Worm (Caenorhabditis elegans) whole organism, L1 larva: ENCODE measurements around the gene algn-13.
A peak's percentile ranks its signal among the peaks of the same experiment; 100 is the strongest.

ENCODE experiments used
- C34B4.2 ChIP-seq: sonication (generic microtip); optimal IDR thresholded peaks from 2 replicates; lab custom pipeline; 2017; ENCODE audit warnings: mild to moderate bottlenecking, missing genetic modification characterization, missing compliant biosample characterization
- F16B12.6 ChIP-seq: fragments of 150-350 bp; optimal IDR thresholded peaks from 2 replicates; lab custom pipeline; 2014; ENCODE audit warnings: missing biosample characterization, missing genetic modification characterization
- alr-1 ChIP-seq: fragments of 200-800 bp; sonication (Bioruptor generic); optimal IDR thresholded peaks from 2 replicates; lab custom pipeline; 2018; ENCODE audit warnings: borderline replicate concordance, mild to moderate bottlenecking, missing genetic modification characterization, missing compliant biosample characterization
- ama-1 ChIP-seq: fragments of 150-350 bp; optimal IDR thresholded peaks from 2 replicates; lab custom pipeline; 2014
- ceh-63 ChIP-seq: fragments of 200-800 bp; sonication (Bioruptor generic); optimal IDR thresholded peaks from 2 replicates; lab custom pipeline; 2018; ENCODE audit warnings: mild to moderate bottlenecking, missing genetic modification characterization, missing compliant biosample characterization
- ceh-8 ChIP-seq: fragments of 200-800 bp; sonication (Bioruptor generic); optimal IDR thresholded peaks from 2 replicates; lab custom pipeline; 2018; ENCODE audit warnings: mild to moderate bottlenecking, missing genetic modification characterization, moderate library complexity, missing compliant biosample characterization
- ceh-88 ChIP-seq: fragments of 200-800 bp; sonication (Bioruptor generic); IDR thresholded peaks from 2 replicates; pipeline ENCODE4 v1.3.6; 2022; ENCODE audit warnings: missing genetic modification characterization, missing compliant biosample characterization
- ceh-90 ChIP-seq: sonication (generic microtip); optimal IDR thresholded peaks from 2 replicates; lab custom pipeline; 2016; ENCODE audit warnings: missing genetic modification characterization, missing compliant biosample characterization
- elt-2 ChIP-seq: sonication (generic microtip); optimal IDR thresholded peaks from 2 replicates; lab custom pipeline; 2016; ENCODE audit warnings: missing genetic modification characterization, mild to moderate bottlenecking, inconsistent platforms, missing compliant biosample characterization, missing genetic modification reagents
- elt-3 ChIP-seq, 6 experiments: fragments of 150-350 bp in 1 of 6; sonication (generic microtip); optimal IDR thresholded peaks; 2 replicates each; lab custom pipeline; 2017 to 2018; ENCODE audit warnings: missing biosample characterization in 6 of 6, missing genetic modification characterization in 6 of 6, inconsistent platforms in 1 of 6
- ets-5 ChIP-seq: fragments of 200-800 bp; sonication (Bioruptor generic); IDR thresholded peaks from 2 replicates; pipeline ENCODE4 v1.3.6; 2022; ENCODE audit warnings: missing genetic modification characterization, missing compliant biosample characterization
- fkh-10 ChIP-seq: sonication (generic microtip); optimal IDR thresholded peaks from 2 replicates; lab custom pipeline; 2017; ENCODE audit warnings: missing biosample characterization, missing genetic modification reagents, missing genetic modification characterization
- fkh-4 ChIP-seq: sonication (generic microtip); optimal IDR thresholded peaks from 2 replicates; lab custom pipeline; 2016; ENCODE audit warnings: missing compliant biosample characterization, missing genetic modification characterization, borderline replicate concordance
- fkh-8 ChIP-seq: sonication (generic microtip); optimal IDR thresholded peaks from 2 replicates; lab custom pipeline; 2016; ENCODE audit warnings: mild to moderate bottlenecking, missing genetic modification characterization, missing compliant biosample characterization
- grh-1 ChIP-seq: fragments of 200-800 bp; sonication (Bioruptor generic); IDR thresholded peaks from 2 replicates; pipeline ENCODE4 v1.3.6; 2022; ENCODE audit warnings: missing genetic modification reagents, missing genetic modification characterization, missing compliant biosample characterization
- hlh-17 ChIP-seq: fragments of 200-800 bp; sonication (Bioruptor generic); optimal IDR thresholded peaks from 2 replicates; lab custom pipeline; 2018; ENCODE audit warnings: missing genetic modification characterization, mild to moderate bottlenecking, missing compliant biosample characterization, moderate library complexity, borderline replicate concordance
- hpl-2 ChIP-seq: fragments of 150-350 bp; optimal IDR thresholded peaks from 2 replicates; lab custom pipeline; 2014; ENCODE audit warnings: missing biosample characterization, missing genetic modification reagents, missing genetic modification characterization
- isw-1 ChIP-seq: fragments of 200-800 bp; sonication (Bioruptor generic); IDR thresholded peaks from 2 replicates; pipeline ENCODE4 v1.3.6; 2022; ENCODE audit warnings: missing genetic modification characterization, missing compliant biosample characterization
- jun-1 ChIP-seq: fragments of 150-350 bp; optimal IDR thresholded peaks from 2 replicates; lab custom pipeline; 2014; ENCODE audit warnings: missing biosample characterization, missing genetic modification reagents, missing genetic modification characterization
- lin-13 ChIP-seq: fragments of 150-350 bp; optimal IDR thresholded peaks from 2 replicates; lab custom pipeline; 2014; ENCODE audit warnings: missing biosample characterization, missing genetic modification reagents, missing genetic modification characterization
- lin-14 ChIP-seq: fragments of 200-800 bp; sonication (Bioruptor generic); optimal IDR thresholded peaks from 2 replicates; lab custom pipeline; 2018; ENCODE audit warnings: mild to moderate bottlenecking, missing genetic modification characterization, moderate library complexity, missing compliant biosample characterization
- lin-35 ChIP-seq, 2 experiments: fragments of 150-350 bp; optimal IDR thresholded peaks; 2 replicates each; lab custom pipeline; 2014; ENCODE audit warnings: missing biosample characterization in 2 of 2, missing genetic modification characterization in 2 of 2, missing genetic modification reagents in 2 of 2
- lin-39 ChIP-seq: fragments of 150-350 bp; optimal IDR thresholded peaks from 2 replicates; lab custom pipeline; 2014; ENCODE audit warnings: missing biosample characterization, missing genetic modification reagents, missing genetic modification characterization
- lir-3 ChIP-seq: sonication (generic microtip); optimal IDR thresholded peaks from 2 replicates; lab custom pipeline; 2016; ENCODE audit warnings: mild to moderate bottlenecking, missing genetic modification characterization, moderate library complexity, missing compliant biosample characterization; ENCODE audit not compliant: poor library complexity
- mab-9 ChIP-seq: fragments of 200-800 bp; sonication (Bioruptor generic); IDR thresholded peaks from 2 replicates; pipeline ENCODE4 v1.3.6; 2022; ENCODE audit warnings: missing genetic modification reagents, missing genetic modification characterization, missing compliant biosample characterization
- mep-1 ChIP-seq: fragments of 150-350 bp; optimal IDR thresholded peaks from 2 replicates; lab custom pipeline; 2014; ENCODE audit warnings: missing biosample characterization, missing genetic modification characterization
- nhr-12 ChIP-seq: sonication (generic microtip); optimal IDR thresholded peaks from 2 replicates; lab custom pipeline; 2017; ENCODE audit warnings: missing biosample characterization, missing genetic modification characterization
- nhr-20 ChIP-seq: sonication (generic microtip); optimal IDR thresholded peaks from 2 replicates; lab custom pipeline; 2016; ENCODE audit warnings: mild to moderate bottlenecking, missing genetic modification characterization, missing compliant biosample characterization
- nhr-237 ChIP-seq: fragments of 150-350 bp; optimal IDR thresholded peaks from 2 replicates; lab custom pipeline; 2014; ENCODE audit warnings: missing biosample characterization, missing genetic modification characterization
- nhr-71 ChIP-seq: sonication (generic microtip); optimal IDR thresholded peaks from 2 replicates; lab custom pipeline; 2016; ENCODE audit warnings: mild to moderate bottlenecking, missing genetic modification characterization, moderate library complexity, missing compliant biosample characterization
- nhr-76 ChIP-seq: sonication (generic microtip); optimal IDR thresholded peaks from 2 replicates; lab custom pipeline; 2017; ENCODE audit warnings: missing biosample characterization, missing genetic modification characterization
- nhr-77 ChIP-seq: fragments of 150-350 bp; optimal IDR thresholded peaks from 2 replicates; lab custom pipeline; 2014; ENCODE audit warnings: missing biosample characterization, missing genetic modification characterization
- pax-3 ChIP-seq: fragments of 200-800 bp; sonication (Bioruptor generic); optimal IDR thresholded peaks from 2 replicates; lab custom pipeline; 2018; ENCODE audit warnings: mild to moderate bottlenecking, missing genetic modification characterization, moderate library complexity, missing compliant biosample characterization
- pqm-1 ChIP-seq: sonication (generic microtip); optimal IDR thresholded peaks from 3 replicates; lab custom pipeline; 2017; ENCODE audit warnings: missing biosample characterization, missing genetic modification characterization
- snpc-4 ChIP-seq: fragments of 150-350 bp; optimal IDR thresholded peaks from 2 replicates; lab custom pipeline; 2014; ENCODE audit warnings: missing biosample characterization, missing genetic modification characterization
- snu-23 ChIP-seq: sonication (generic microtip); optimal IDR thresholded peaks from 2 replicates; lab custom pipeline; 2016; ENCODE audit warnings: missing genetic modification characterization, missing compliant biosample characterization
- sup-37 ChIP-seq: fragments of 200-800 bp; sonication (Bioruptor generic); optimal IDR thresholded peaks from 2 replicates; lab custom pipeline; 2018; ENCODE audit warnings: mild to moderate bottlenecking, missing genetic modification characterization, missing compliant biosample characterization
- swsn-7 ChIP-seq: sonication (generic microtip); optimal IDR thresholded peaks from 2 replicates; lab custom pipeline; 2016; ENCODE audit warnings: missing genetic modification characterization, missing compliant biosample characterization
- tlp-1 ChIP-seq: fragments of 150-350 bp; optimal IDR thresholded peaks from 2 replicates; lab custom pipeline; 2014; ENCODE audit warnings: missing biosample characterization, missing genetic modification characterization
- unc-130 ChIP-seq: fragments of 150-350 bp; optimal IDR thresholded peaks from 2 replicates; lab custom pipeline; 2017; ENCODE audit warnings: missing biosample characterization, missing genetic modification characterization, inconsistent platforms
- unc-62 ChIP-seq: fragments of 150-350 bp; optimal IDR thresholded peaks from 2 replicates; lab custom pipeline; 2014; ENCODE audit warnings: missing biosample characterization, missing genetic modification reagents, missing genetic modification characterization
- unc-98 ChIP-seq: fragments of 200-800 bp; sonication (Bioruptor generic); IDR thresholded peaks from 2 replicates; pipeline ENCODE4 v1.3.6; 2022; ENCODE audit warnings: missing genetic modification characterization, missing compliant biosample characterization
- xbp-1 ChIP-seq: sonication (generic microtip); optimal IDR thresholded peaks from 2 replicates; lab custom pipeline; 2016; ENCODE audit warnings: missing genetic modification characterization, missing compliant biosample characterization
- ztf-11 ChIP-seq, 2 experiments: sonication (generic microtip); optimal IDR thresholded peaks; 2 replicates each; lab custom pipeline; 2016 to 2017; ENCODE audit warnings: missing genetic modification characterization in 2 of 2, missing biosample characterization in 1 of 2, missing compliant biosample characterization in 1 of 2
- ztf-4 ChIP-seq: fragments of 150-350 bp; optimal IDR thresholded peaks from 2 replicates; lab custom pipeline; 2014; ENCODE audit warnings: missing biosample characterization, missing genetic modification characterization

algn-13 gene

ce11 chrV:13961927-13962419 is at the start of gene algn-13, which contains the start of gene R10D12.13 (continued):
- no peak for TF ChIP-seq fkh-10
- TF ChIP-seq elt-3 (tag; optimal IDR thresholded peaks at IDR 0.05; lab: Kevin White, UChicago): peak in 1 of 6 experiments; percentile 31
- no peak for TF ChIP-seq mab-9 (GFP tag; lab: Robert Waterston, UW)
- peak; percentile 75 for TF ChIP-seq unc-130 (tag; lab: Kevin White, UChicago)
- no peak for TF ChIP-seq jun-1 (tag; lab: Kevin White, UChicago)
- TF ChIP-seq nhr-20: peak; percentile 60
- no peak for TF ChIP-seq tlp-1 (tag; lab: Kevin White, UChicago)
- TF ChIP-seq hpl-2 (GFP tag; lab: Kevin White, UChicago): no peak
- TF ChIP-seq ceh-88 (GFP tag; lab: Robert Waterston, UW): no peak
- TF ChIP-seq mep-1 (tag; lab: Kevin White, UChicago): no peak
- peak; percentile 53 for TF ChIP-seq elt-2 (tag; lab: Kevin White, UChicago)
- TF ChIP-seq lin-39 (tag; lab: Kevin White, UChicago): peak; percentile 43
- no peak for TF ChIP-seq hlh-17
- peak; percentile 34 for TF ChIP-seq nhr-76 (tag; lab: Kevin White, UChicago)
- peak; percentile 69 for TF ChIP-seq snpc-4
- no peak for TF ChIP-seq unc-98 (GFP tag; lab: Robert Waterston, UW)
- TF ChIP-seq F16B12.6: peak; percentile 9
- peak; percentile 40 for TF ChIP-seq xbp-1 (tag; lab: Kevin White, UChicago)
- no peak for TF ChIP-seq sup-37 (GFP tag; lab: Kevin White, UChicago)
- TF ChIP-seq isw-1: peak; percentile 27; the same call in 1 of the 2 replicates
- peak; percentile 64 for TF ChIP-seq swsn-7 (tag; lab: Kevin White, UChicago)
- TF ChIP-seq ztf-11 (tag; optimal IDR thresholded peaks at IDR 0.05; lab: Kevin White, UChicago): peak; percentile 27 to 34
- TF ChIP-seq pqm-1 (tag; lab: Kevin White, UChicago): no peak
- TF ChIP-seq lir-3 (tag; lab: Kevin White, UChicago): peak; percentile 41
- TF ChIP-seq grh-1 (GFP tag; lab: Robert Waterston, UW): 0 out of 2 replicates have a peak, but pooled peaks have one; percentile 26
- TF ChIP-seq fkh-8: peak; percentile 5
- peak; percentile 42 for TF ChIP-seq lin-14 (GFP tag; lab: Kevin White, UChicago)
- TF ChIP-seq alr-1 (tag; lab: Kevin White, UChicago): no peak
- TF ChIP-seq ama-1 (lab: Kevin White, UChicago): no peak
- TF ChIP-seq ztf-4: no peak
- TF ChIP-seq nhr-71 (tag; lab: Kevin White, UChicago): peak; percentile 63

- peak; percentile 39 for TF ChIP-seq ceh-8 (GFP tag; lab: Kevin White, UChicago)
- TF ChIP-seq ztf-11 (tag; optimal IDR thresholded peaks at IDR 0.05; lab: Kevin White, UChicago): no peak
- TF ChIP-seq ets-5: 0 out of 2 replicates have a peak, but pooled peaks have one; percentile 77
- TF ChIP-seq ceh-90 (tag; lab: Kevin White, UChicago): no peak
Observed at ce11 chrV:14011427-14011826, 49.6 kb upstream of the algn-13 start.

- TF ChIP-seq unc-98 (GFP tag; lab: Robert Waterston, UW): no peak
- TF ChIP-seq alr-1 (tag; lab: Kevin White, UChicago): peak; percentile 97
Observed at ce11 chrV:14010021-14010420, 48.2 kb upstream of the algn-13 start.

ce11 chrV:14008353-14008859 is 46.6 kb upstream of the algn-13 start:
- TF ChIP-seq fkh-4 (tag; lab: Kevin White, UChicago) (no peak), nhr-20 (peak; percentile 33), lin-13 (peak; percentile 17), F16B12.6 (no peak), mab-9 (GFP tag; lab: Robert Waterston, UW) (peak; percentile 36; the same call in 1 of the 2 replicates), nhr-77 (peak; percentile 5), unc-62 (GFP tag; lab: Kevin White, UChicago) (no peak), ceh-88 (GFP tag; lab: Robert Waterston, UW) (no peak), sup-37 (GFP tag; lab: Kevin White, UChicago) (no peak), nhr-237 (no peak), C34B4.2 (tag; lab: Kevin White, UChicago) (no peak), nhr-12 (tag; lab: Kevin White, UChicago) (no peak), nhr-71 (tag; lab: Kevin White, UChicago) (peak; percentile 39), pax-3 (tag; lab: Kevin White, UChicago) (no peak), hpl-2 (GFP tag; lab: Kevin White, UChicago) (no peak), snu-23 (peak; percentile 30), snpc-4 (no peak), lin-35 (GFP tag; optimal IDR thresholded peaks at IDR 0.05; lab: Kevin White, UChicago) (peak in 1 of 2 experiments; percentile 13), lin-14 (GFP tag; lab: Kevin White, UChicago) (peak; percentile 42), ceh-63 (GFP tag; lab: Kevin White, UChicago) (no peak), ceh-90 (tag; lab: Kevin White, UChicago) (no peak)
